Worm (Caenorhabditis elegans): ENCODE results near the gene srg-39.

The srg-39 gene

ce11 chrV:11123817-11124337 is 28.4 kb downstream of the srg-39 start, which contains the start of the genes atp-5 and lmtr-3:
TSS of gene atp-5 (minus strand) at chrV:11123867.
TSS of gene lmtr-3 (plus strand) at chrV:11124186.
- no peak for TF ChIP-seq sox-4 (tag; optimal IDR thresholded peaks at IDR 0.05)
- TF ChIP-seq odd-2 (tag; optimal IDR thresholded peaks at IDR 0.05), result no peak
- peak; percentile 25 for TF ChIP-seq unc-42 (tag; optimal IDR thresholded peaks at IDR 0.05)
- peak; percentile 16 for TF ChIP-seq hlh-30 (tag; optimal IDR thresholded peaks at IDR 0.05; ENCODE audit: insufficient read depth)
- TF ChIP-seq unc-55 (GFP tag; optimal IDR thresholded peaks at IDR 0.05), result no peak
- no peak for TF ChIP-seq K09A11.1 (tag; optimal IDR thresholded peaks at IDR 0.05; ENCODE audit: insufficient read depth)
- peak; percentile 74 for TF ChIP-seq zip-5 (tag; optimal IDR thresholded peaks at IDR 0.05)
- TF ChIP-seq ref-2 (tag; optimal IDR thresholded peaks at IDR 0.05), result peak; percentile 78
- TF ChIP-seq lim-6 (tag; optimal IDR thresholded peaks at IDR 0.05), result peak; percentile 71
- peak; percentile 50 for TF ChIP-seq F13H6.1 (tag; optimal IDR thresholded peaks at IDR 0.05)
- peak; percentile 23 for TF ChIP-seq ahr-1 (tag; optimal IDR thresholded peaks at IDR 0.05)
- peak; percentile 39 for TF ChIP-seq nfya-1 (tag; optimal IDR thresholded peaks at IDR 0.05)
- TF ChIP-seq ama-1 (optimal IDR thresholded peaks at IDR 0.05), result no peak
- TF ChIP-seq ceh-31 (tag; optimal IDR thresholded peaks at IDR 0.05), result peak; percentile 97
- TF ChIP-seq hlh-15 (tag; optimal IDR thresholded peaks at IDR 0.05), result no peak
- TF ChIP-seq ceh-45 (GFP tag; IDR thresholded peaks at IDR 0.05), result no peak
- no peak for TF ChIP-seq ceh-19 (GFP tag; optimal IDR thresholded peaks at IDR 0.05)
- no peak for TF ChIP-seq npax-4 (tag; optimal IDR thresholded peaks at IDR 0.05)
- TF ChIP-seq dmd-4 (tag; optimal IDR thresholded peaks at IDR 0.05; ENCODE audit: borderline replicate concordance), result no peak
- TF ChIP-seq C08G9.2 (tag; optimal IDR thresholded peaks at IDR 0.05), result peak; percentile 92
- TF ChIP-seq ttx-3 (tag; optimal IDR thresholded peaks at IDR 0.05), result no peak
- TF ChIP-seq unc-86 (tag; optimal IDR thresholded peaks at IDR 0.05), result no peak
- no peak for TF ChIP-seq Y22D7AL.16 (tag; optimal IDR thresholded peaks at IDR 0.05)
- TF ChIP-seq elt-2 (tag; optimal IDR thresholded peaks at IDR 0.05), result peak; percentile 60
- TF ChIP-seq ceh-9 (tag; optimal IDR thresholded peaks at IDR 0.05), result no peak
- TF ChIP-seq ceh-2 (tag; optimal IDR thresholded peaks at IDR 0.05), result peak; percentile 89
- TF ChIP-seq fkh-6 (tag; optimal IDR thresholded peaks at IDR 0.05), result peak; percentile 68
- TF ChIP-seq dve-1 (tag; optimal IDR thresholded peaks at IDR 0.05), result no peak
- no peak for TF ChIP-seq sox-2 (GFP tag; IDR thresholded peaks at IDR 0.05)
- peak; percentile 77 for TF ChIP-seq mec-3 (tag; optimal IDR thresholded peaks at IDR 0.05; ENCODE audit: borderline replicate concordance)
- no peak for TF ChIP-seq hlh-6 (tag; optimal IDR thresholded peaks at IDR 0.05)
- peak; percentile 74 for TF ChIP-seq rnt-1 (tag; optimal IDR thresholded peaks at IDR 0.05)
- no peak for TF ChIP-seq pag-3 (tag; optimal IDR thresholded peaks at IDR 0.05; ENCODE audit: borderline replicate concordance)
- peak; percentile 37 for TF ChIP-seq ceh-34 (tag; optimal IDR thresholded peaks at IDR 0.05)
- no peak for TF ChIP-seq pat-9 (tag; optimal IDR thresholded peaks at IDR 0.05)
- TF ChIP-seq ets-4 (tag; optimal IDR thresholded peaks at IDR 0.05), result peak; percentile 88
- TF ChIP-seq pha-4 (tag; optimal IDR thresholded peaks at IDR 0.05), result no peak
- TF ChIP-seq syd-9 (tag; optimal IDR thresholded peaks at IDR 0.05), result no peak
- peak; percentile 80 for TF ChIP-seq tbx-7 (tag; optimal IDR thresholded peaks at IDR 0.05)
- no peak for TF ChIP-seq pha-2 (tag; optimal IDR thresholded peaks at IDR 0.05)
- peak; percentile 9 for TF ChIP-seq fax-1 (tag; optimal IDR thresholded peaks at IDR 0.05)
- no peak for TF ChIP-seq che-1 (tag; optimal IDR thresholded peaks at IDR 0.05)
- TF ChIP-seq pqm-1 (tag; optimal IDR thresholded peaks at IDR 0.05), result peak; percentile 8
- TF ChIP-seq hlh-13 (GFP tag; optimal IDR thresholded peaks at IDR 0.05), result no peak
- TF ChIP-seq ztf-16 (tag; optimal IDR thresholded peaks at IDR 0.05), result no peak
- TF ChIP-seq hlh-8 (tag; optimal IDR thresholded peaks at IDR 0.05), result peak; percentile 80
- no peak for TF ChIP-seq ceh-48 (tag; optimal IDR thresholded peaks at IDR 0.05)
- TF ChIP-seq ceh-18 (tag; optimal IDR thresholded peaks at IDR 0.05), result peak; percentile 45
- TF ChIP-seq pax-1 (tag; optimal IDR thresholded peaks at IDR 0.05), result no peak
- peak; percentile 87 for TF ChIP-seq tbx-2 (tag; optimal IDR thresholded peaks at IDR 0.05)

Measured in whole organism, late embryonic.